Fruit fly (Drosophila melanogaster): ENCODE data around the gene se.

se gene

DNA sequence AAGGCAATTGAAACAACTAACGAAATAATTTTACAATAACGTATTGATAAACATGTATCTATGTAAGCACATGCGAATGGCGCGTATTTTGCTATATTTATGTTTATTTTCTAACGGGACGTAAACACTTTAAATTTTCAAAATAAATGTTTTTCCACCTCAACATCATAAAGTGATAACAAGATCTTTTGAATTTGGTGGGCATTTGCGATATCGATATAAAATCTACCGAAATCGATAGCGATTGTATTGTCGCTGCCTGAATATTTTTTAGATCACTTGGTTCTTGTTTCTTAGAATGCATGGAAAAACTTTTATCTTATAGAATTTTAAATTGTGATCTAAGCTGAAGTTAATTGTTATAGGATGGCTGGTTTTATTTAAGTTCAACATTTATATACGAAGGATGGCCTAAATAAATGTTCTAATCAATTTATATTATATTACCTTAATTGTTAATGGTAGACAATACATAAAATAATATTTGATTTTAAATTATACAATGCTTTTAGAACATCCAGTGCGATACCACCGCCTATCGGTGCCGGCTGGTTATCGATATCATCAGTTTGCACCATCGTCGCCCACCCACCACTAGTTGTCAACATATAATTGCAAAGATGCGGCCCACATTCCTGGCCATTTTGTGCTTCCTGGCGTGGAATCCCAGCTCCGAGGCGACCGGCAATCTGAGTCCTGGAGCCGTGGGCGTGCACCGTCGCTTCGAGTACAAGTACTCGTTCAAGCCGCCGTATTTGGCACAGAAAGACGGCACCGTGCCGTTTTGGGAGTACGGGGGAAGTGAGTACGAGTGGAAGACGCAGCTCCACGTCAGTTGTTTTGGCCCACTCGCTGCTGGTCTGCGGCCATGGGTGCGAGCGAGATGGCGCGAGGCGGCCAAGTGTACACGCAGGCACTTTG is 14.3 kb downstream of the se start, which contains the start of gene ergic53:
Gene ergic53, plus strand, starts transcription at position 592 of the 921 bp plus-strand sequence.
- TF ChIP-seq CTCF (optimal IDR thresholded peaks at IDR 0.05) (no peak), CG8478 (optimal IDR thresholded peaks at IDR 0.05) (no peak)

DNA sequence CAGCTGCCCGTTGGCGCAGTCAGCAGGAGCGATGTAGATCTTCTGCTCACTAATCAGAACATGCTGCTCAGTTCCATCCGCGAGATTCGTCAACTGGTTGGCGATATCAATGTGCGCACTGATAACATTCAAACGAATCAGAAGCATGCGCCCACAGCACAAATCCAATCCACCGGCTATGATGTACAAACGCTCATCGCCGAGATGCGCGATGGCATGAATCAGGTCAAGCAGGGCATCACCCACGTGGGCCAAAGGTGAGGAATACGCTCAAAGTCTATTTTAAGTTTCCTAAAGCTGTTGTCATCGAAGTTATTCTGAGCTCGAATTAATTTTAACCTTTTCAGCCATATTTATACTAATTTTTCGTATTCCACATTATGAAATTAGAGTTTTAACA is 16.0 kb downstream of the se start:
- TF ChIP-seq CG8478 (optimal IDR thresholded peaks at IDR 0.05) (no peak), CTCF (optimal IDR thresholded peaks at IDR 0.05) (no peak)

DNA sequence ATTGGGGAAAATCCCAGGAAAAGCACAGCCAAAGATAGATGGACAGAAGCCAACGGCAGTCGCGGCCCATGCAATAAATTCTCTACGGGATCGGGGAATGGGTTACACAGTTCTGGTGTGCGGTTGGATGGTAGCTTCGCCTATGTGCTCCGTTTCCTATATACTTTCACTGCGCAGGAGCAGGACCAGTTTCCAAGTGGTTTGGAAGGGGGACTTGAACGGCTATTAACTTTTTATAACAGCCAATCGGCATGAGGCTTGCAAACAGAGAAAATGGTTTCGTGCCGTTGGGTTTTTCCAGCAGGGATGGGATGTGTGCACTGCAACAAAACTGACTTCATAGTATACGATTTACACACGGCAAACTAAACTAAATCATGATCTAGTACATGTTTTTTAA is 18.0 kb downstream of the se start:
- TF ChIP-seq CTCF (optimal IDR thresholded peaks at IDR 0.05) = no peak
- TF ChIP-seq CG8478 (optimal IDR thresholded peaks at IDR 0.05) = no peak

DNA sequence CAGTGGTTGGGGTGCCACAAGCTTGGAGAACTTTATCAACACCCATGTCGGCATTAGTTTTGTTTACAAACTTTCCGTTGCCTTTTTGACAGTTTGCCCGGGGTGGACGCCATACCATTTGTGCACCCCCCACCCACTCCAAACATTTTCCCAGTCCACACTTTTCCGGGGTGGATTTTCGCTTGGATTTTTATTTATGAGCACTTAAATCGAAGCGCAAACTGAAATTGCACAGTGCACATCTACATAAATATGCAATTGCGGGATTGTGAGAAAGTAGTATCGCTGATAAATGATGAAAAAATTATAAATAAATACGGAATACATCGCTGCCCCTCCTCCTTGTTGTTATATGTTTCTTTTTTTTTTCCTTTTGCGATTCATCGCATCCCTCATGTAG is 20.2 kb downstream of the se start:
- TF ChIP-seq CG8478 (optimal IDR thresholded peaks at IDR 0.05) (no peak), CTCF (optimal IDR thresholded peaks at IDR 0.05) (no peak)

DNA sequence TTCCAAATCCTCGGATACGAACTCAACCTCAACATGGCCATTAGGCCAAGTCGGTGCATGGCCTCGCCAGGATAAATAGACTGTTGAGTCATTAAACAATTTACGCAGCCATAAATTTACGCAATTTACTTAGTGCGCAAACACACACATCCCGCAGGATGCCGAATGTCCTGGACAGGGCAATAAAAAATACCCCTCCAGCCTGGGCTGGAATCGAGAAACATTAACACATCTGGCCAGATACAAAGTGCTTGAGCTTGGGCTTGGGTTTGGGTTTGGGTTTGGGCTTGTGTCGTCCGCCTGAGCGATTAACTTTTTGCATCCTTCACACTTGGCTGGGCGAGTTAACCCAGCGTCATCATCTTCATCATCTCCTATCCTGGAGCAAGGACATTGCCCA is 21.3 kb downstream of the se start:
- TF ChIP-seq CTCF (optimal IDR thresholded peaks at IDR 0.05) (no peak), CG8478 (optimal IDR thresholded peaks at IDR 0.05) (no peak)

DNA sequence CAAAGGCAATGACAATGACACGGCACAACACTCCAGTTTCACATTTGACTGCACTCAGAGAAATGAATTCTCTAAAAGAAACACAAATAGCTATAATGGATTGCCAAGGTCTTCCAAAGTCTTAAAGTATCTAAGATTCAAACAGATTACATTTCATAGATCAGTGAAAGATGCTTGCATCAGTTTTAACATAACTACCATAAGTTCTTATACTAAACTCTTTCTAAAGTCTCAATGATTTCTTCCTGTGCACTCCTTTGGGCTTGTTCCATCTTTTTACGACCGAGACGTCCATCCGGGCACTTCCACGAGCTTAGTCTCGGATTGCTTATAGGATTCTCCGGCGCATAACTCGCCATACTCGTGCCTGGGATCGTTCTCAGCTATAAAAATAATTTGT is 21.9 kb downstream of the se start:
- TF ChIP-seq CTCF (optimal IDR thresholded peaks at IDR 0.05) = no peak
- TF ChIP-seq CG8478 (optimal IDR thresholded peaks at IDR 0.05) = no peak

DNA sequence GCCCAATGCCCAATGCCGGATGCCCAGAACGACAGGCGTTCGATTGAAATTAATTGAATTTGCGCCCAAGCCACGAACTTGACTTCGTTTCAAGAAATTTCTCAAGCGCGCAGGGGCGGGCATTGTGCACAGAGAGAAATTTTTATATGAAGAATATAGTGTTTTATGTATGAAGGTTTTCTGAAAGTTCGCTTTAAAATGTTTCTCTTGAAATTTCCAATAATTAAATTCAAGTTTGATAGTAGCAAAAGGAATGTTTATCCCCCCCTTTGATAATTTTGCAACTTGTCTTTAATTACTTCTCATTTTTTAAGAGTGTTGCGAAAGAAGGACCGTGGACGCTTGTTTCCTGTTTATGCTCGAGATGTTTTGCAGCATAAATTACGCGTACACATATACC is 23.5 kb downstream of the se start:
- TF ChIP-seq CG8478 (optimal IDR thresholded peaks at IDR 0.05) = no peak
- TF ChIP-seq CTCF (optimal IDR thresholded peaks at IDR 0.05) = no peak

DNA sequence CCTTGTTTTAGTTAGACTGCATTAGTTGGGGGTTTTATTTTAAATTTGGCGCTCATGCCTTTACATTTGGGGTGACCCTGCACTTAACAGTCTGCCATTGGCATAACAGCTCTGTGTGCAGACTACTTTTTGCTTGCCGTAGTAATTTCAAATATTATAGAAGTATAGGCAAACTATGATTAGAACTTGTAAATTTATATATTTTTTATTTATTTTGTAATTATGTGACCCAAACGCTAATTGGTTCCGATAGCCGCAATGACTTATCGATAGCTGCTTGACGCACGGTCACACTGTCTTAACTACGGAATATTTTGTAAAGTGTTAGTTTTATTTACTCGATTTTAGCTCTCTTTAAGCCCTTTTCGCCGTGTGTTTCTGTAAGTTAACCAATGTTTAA is 24.4 kb downstream of the se start, which contains the start of gene rhea:
Gene rhea, plus strand, starts transcription at position 292 of the 400 bp plus-strand sequence.
- no peak for TF ChIP-seq CG8478 (optimal IDR thresholded peaks at IDR 0.05)

DNA sequence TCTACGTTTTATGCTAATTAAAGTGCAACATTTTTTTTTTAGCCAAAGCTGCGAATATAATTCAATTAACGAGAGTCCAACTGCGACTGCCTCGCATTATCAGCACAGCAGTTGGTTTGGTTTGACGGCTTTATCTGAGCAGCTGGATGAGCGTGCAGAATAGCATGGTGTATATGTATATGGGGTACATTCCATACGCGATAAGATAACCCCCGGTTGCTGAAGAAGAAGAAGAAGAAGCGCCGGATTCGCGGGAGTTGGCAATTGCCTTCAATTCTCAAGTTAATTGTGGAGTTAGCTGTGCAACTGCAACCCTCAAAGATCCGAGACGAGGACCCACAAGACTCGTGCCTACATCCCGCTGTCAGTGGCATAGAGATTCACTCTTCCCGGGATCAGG is 25.1 kb downstream of the se start:
- TF ChIP-seq CTCF (optimal IDR thresholded peaks at IDR 0.05) (no peak), CG8478 (optimal IDR thresholded peaks at IDR 0.05) (no peak)

DNA sequence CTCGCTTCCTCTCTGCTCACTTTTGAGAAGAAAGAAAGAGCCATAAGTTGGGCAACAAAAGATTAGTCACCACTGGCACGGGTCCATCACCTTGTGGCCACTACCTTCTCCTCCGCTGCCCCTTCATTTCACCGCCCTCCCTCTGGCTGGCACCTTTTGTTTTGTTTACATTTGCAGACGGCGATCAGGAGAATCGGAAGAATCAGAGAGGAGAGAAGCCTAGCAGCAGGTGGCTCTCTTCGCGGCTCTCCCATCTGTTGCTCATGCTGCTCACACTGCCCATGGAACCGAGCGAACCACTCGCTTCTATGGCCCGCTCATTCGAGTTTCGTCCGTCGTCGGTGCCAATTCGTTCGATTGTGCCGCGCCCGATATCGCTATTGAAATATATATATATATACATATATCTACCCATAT is 26.0 kb downstream of the se start:
- no peak for TF ChIP-seq CTCF (optimal IDR thresholded peaks at IDR 0.05)
- no peak for TF ChIP-seq CG8478 (optimal IDR thresholded peaks at IDR 0.05)

DNA sequence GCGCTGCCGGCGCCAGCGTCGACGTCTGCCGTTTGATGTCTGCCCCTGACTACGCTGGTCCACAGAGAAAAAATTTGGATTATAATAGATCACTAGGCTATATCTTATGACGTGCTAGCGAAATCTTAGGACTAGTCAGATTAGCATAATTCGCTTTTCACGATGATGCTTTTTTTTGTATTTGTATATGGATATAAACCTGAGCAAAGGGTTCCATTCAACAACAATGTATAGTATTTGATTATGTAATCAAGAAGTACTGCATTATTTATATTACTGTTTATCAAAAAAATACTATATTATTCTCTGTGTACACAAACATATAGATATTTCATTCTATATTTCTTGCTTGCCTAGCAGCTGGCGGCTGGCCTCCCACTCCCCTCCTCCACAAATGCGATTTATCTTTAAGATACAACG is 26.8 kb downstream of the se start:
- TF ChIP-seq CG8478 (optimal IDR thresholded peaks at IDR 0.05) (no peak), CTCF (optimal IDR thresholded peaks at IDR 0.05) (no peak)

DNA sequence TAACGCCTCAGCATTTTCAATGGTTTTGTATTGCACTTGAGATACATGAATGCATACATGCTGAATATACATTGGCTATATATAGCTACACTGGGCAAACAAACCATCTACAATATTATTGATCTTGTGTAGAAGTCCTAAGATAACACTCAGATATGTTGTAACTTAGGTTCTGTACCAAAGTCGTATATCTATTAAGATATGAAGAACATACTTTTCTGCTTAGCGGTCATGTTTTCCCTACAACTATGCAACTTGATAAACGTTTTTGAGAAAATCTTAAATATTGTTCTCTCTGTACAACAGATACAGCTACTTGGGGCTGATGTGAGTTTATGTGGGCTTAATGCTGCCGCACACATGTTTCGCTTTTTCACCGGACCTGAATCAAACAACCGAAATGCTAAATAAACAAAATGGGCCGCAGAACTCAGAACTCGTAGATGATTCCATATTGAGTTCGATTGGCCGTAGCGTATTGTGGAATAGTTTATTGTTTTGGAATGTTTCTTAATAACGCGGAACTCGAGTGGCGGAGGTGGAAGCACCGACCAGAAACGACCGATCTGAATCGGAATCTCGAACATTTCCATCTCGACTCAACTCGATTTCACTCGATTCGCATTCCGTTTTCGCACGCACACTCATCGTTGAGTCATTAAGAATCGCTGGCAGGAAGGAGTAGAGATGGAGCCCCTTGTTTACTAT is 29.0 kb downstream of the se start:
- no peak for TF ChIP-seq CTCF (optimal IDR thresholded peaks at IDR 0.05)
- no peak for TF ChIP-seq CG8478 (optimal IDR thresholded peaks at IDR 0.05)

DNA sequence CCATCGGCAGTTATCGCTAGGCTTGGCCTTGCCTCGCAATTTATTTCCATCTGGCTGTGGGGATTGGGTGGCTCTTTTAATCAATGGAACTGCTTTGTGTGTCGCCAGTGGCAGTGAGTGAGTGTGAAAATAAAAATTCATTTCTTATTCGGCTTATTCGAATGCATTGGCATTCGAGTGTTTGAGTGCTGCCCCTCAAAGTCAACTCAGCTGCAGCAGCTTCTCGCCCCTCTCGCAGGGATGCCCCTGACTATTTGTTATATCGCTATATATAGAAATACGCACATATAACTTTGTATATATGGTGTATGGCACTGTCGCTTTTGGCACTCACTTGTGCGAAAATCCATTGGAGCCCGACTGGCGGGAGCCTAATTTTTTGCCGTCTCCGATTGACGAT is 30.5 kb downstream of the se start:
- TF ChIP-seq CTCF (optimal IDR thresholded peaks at IDR 0.05) (no peak), CG8478 (optimal IDR thresholded peaks at IDR 0.05) (no peak)

DNA sequence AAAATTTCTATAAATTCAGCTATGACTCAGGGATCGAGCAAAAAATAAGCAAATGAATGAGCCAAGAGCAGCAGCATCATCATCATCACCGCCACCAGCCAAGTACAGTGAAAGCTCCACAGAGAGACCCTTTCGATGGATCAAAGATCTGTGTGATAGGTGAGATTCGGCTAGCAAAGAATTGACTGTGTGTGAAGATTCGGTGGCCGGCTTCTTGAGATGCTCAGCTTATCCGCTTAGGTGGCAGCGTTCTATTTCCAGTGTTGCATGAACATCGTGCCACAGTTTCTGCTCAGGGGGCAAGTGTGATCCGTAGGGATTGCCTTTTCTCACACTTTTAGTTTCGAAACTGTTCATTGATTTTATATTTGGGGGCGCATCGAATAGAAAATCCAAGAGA is 32.8 kb downstream of the se start:
- TF ChIP-seq CG8478 (optimal IDR thresholded peaks at IDR 0.05) (no peak), CTCF (optimal IDR thresholded peaks at IDR 0.05) (no peak)

DNA sequence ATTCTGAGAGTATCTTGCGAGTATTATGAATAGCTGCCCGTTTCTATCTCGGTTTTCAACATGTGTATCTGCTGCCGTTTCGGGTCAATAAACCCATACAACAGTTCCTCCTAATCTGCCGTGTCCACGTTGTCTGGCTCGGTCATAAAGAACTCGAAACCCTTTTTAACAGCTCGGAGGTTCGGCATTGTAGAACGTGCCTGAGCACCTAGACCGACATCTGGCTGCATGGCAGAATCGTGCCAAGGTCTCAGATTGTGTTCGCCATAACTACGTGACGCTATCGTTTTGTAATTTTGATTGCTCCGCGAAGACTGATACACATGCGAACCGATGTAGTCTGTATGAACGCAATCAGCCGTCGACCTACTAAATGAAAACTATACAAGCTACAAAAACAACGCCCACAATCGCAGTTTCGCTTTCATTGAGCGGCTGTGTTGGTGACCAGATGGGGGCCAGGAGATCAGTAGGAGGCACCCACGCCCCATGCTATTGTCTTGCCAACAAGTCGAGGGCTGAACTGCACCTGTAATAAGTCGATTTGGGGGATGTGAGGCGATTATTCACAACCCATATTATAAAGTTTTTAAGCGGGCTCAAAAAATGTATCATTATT is 33.8 kb downstream of the se start:
- TF ChIP-seq CG8478 (optimal IDR thresholded peaks at IDR 0.05) (no peak), CTCF (optimal IDR thresholded peaks at IDR 0.05) (no peak)

DNA sequence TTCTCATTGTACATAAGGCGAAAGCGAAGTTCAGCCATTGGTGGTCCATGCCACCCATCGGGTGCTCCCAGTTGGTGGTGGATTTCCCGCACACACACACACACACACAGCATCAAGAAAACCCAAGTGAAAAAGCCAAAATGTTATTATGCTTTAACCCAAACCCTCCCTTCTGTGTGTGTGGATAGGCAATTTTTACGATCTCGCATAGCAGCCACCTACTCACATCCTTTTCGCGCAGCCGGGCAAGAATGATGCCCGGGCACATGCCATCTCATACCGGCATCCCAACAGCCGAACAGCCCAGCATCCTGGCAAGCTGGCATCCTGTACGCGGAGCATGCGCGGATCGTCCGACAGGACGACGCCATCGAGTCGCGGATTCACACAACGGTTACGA is 36.7 kb downstream of the se start:
- TF ChIP-seq CG8478 (optimal IDR thresholded peaks at IDR 0.05) (no peak), CTCF (optimal IDR thresholded peaks at IDR 0.05) (no peak)

Measured in S2 (cell line).